Worm (Caenorhabditis elegans): ENCODE data around the gene col-40.

The col-40 gene

DNA sequence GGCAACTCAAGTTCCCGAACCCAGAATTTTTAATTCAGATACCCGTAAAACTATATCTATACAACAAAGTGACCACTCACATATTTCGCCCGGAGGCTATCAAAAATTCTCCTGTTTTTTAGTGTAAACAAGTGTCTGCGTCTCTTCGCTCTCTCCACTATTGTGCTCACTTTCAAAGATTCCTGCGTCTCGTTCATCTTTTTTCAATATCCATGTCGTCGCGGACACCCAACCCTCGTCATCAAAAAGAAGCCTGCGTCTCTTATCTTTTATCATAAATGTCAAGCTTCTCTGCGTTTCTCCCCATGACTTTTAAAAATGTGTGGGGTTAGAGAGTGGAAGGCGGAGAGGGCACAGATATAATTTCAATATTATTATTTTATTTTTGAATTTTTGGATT lies 21.9 kb downstream of the col-40 start (continued):
- TF ChIP-seq dpl-1 (GFP tag; optimal IDR thresholded peaks at IDR 0.05) (peak in 1 of 3 experiments; percentile 35), fos-1 (tag; optimal IDR thresholded peaks at IDR 0.05) (peak; percentile 40), rnt-1 (tag; optimal IDR thresholded peaks at IDR 0.05) (peak; percentile 77), C04F5.9 (tag; optimal IDR thresholded peaks at IDR 0.05) (no peak), nhr-47 (tag; optimal IDR thresholded peaks at IDR 0.05) (peak; percentile 65), blmp-1 (tag; optimal IDR thresholded peaks at IDR 0.05) (peak; percentile 23), dsc-1 (tag; optimal IDR thresholded peaks at IDR 0.05) (peak; percentile 76), fkh-8 (tag; optimal IDR thresholded peaks at IDR 0.05) (peak; percentile 46), lin-14 (GFP tag; optimal IDR thresholded peaks at IDR 0.05) (peak; percentile 91), pag-3 (tag; optimal IDR thresholded peaks at IDR 0.05; ENCODE audit: borderline replicate concordance, insufficient read depth) (no peak), vab-15 (tag; optimal IDR thresholded peaks at IDR 0.05) (no peak), ets-5 (GFP tag; IDR thresholded peaks at IDR 0.05) (no peak), swsn-7 (tag; optimal IDR thresholded peaks at IDR 0.05) (peak; percentile 62), nhr-11 (tag; optimal IDR thresholded peaks at IDR 0.05) (peak; percentile 61), unc-98 (GFP tag; IDR thresholded peaks at IDR 0.05) (no peak), mef-2 (tag; optimal IDR thresholded peaks at IDR 0.05) (peak; percentile 61), unc-130 (tag; optimal IDR thresholded peaks at IDR 0.05) (peak; percentile 8), elt-2 (tag; optimal IDR thresholded peaks at IDR 0.05) (no peak), nhr-71 (tag; optimal IDR thresholded peaks at IDR 0.05) (peak; percentile 88), unc-86 (tag; optimal IDR thresholded peaks at IDR 0.05) (peak; percentile 22), nhr-76 (tag; optimal IDR thresholded peaks at IDR 0.05) (no peak), aha-1 (tag; optimal IDR thresholded peaks at IDR 0.05) (no peak), nhr-19 (GFP tag; conservative IDR thresholded peaks at IDR 0.05) (peak; percentile 60), egl-27 (tag; optimal IDR thresholded peaks at IDR 0.05) (peak in 1 of 2 experiments; percentile 16), nhr-20 (tag; optimal IDR thresholded peaks at IDR 0.05) (peak; percentile 61), sox-4 (tag; optimal IDR thresholded peaks at IDR 0.05) (no peak)

DNA sequence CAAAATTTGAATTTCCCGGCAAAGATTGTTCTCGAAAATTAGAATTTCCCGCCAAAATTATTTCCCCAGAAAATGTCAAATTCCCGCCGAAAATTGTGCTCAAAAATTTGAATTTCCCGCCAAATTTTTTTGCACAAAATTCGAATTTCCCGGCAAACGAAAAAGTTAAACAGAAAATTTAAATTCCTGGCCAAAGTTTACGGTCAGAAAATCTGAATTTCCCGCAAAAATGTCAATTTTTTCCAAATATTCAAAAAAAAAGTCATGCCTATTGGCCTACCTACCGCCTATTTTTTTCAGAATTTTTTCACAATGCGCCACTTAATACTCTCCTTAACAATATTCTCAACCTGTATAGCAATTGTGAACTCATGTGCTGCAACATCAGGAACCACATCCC lies 23.9 kb downstream of the col-40 start, which contains the start of gene K02E7.1:
Gene K02E7.1, plus strand, starts transcription at position 301 of the 400 bp plus-strand sequence.
- no peak for TF ChIP-seq mab-9 (GFP tag; IDR thresholded peaks at IDR 0.05)
- no peak for TF ChIP-seq hpl-2 (GFP tag; optimal IDR thresholded peaks at IDR 0.05)
- TF ChIP-seq ceh-8 (GFP tag; optimal IDR thresholded peaks at IDR 0.05): no peak
- no peak for TF ChIP-seq nhr-237 (tag; optimal IDR thresholded peaks at IDR 0.05)
- no peak for TF ChIP-seq skn-1 (tag; optimal IDR thresholded peaks at IDR 0.05)
- no peak for TF ChIP-seq C04F5.9 (tag; optimal IDR thresholded peaks at IDR 0.05)
- no peak for TF ChIP-seq elt-2 (tag; optimal IDR thresholded peaks at IDR 0.05)
- no peak for TF ChIP-seq nhr-77 (tag; optimal IDR thresholded peaks at IDR 0.05)
- TF ChIP-seq hlh-4 (tag; optimal IDR thresholded peaks at IDR 0.05): no peak
- no peak for TF ChIP-seq blmp-1 (tag; optimal IDR thresholded peaks at IDR 0.05)
- TF ChIP-seq dsc-1 (tag; optimal IDR thresholded peaks at IDR 0.05): no peak
- no peak for TF ChIP-seq pqm-1 (tag; optimal IDR thresholded peaks at IDR 0.05)

DNA sequence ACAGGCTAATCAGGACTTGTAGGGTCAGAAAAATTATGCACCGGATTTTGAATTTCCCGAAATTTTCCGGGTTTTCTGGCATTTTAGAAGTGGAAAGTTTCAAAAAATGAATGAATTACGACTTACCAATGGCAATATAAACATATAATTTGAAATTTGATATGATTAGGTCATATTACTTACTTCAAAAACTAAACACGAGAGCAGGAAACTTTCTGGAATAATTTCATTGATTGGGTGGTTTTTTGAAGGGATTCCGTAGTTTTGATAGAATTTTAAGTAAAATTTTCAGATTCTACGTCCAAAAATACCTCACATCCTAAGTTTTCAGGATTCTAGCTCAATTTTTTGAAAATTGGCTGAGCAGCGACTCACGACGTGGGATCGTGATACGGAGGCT lies 31.3 kb downstream of the col-40 start, which contains the start of gene K02E7.11:
Gene K02E7.11, minus strand, starts transcription at position 101 of the 400 bp plus-strand sequence.
- TF ChIP-seq ama-1 (optimal IDR thresholded peaks at IDR 0.05): no peak
- no peak for TF ChIP-seq egl-27 (tag; optimal IDR thresholded peaks at IDR 0.05)
- no peak for TF ChIP-seq irx-1 (tag; optimal IDR thresholded peaks at IDR 0.05)
- TF ChIP-seq ceh-90 (tag; optimal IDR thresholded peaks at IDR 0.05): no peak
- TF ChIP-seq sup-37 (GFP tag; optimal IDR thresholded peaks at IDR 0.05): no peak
- TF ChIP-seq vab-15 (tag; optimal IDR thresholded peaks at IDR 0.05): no peak
- TF ChIP-seq fkh-4 (tag; optimal IDR thresholded peaks at IDR 0.05; ENCODE audit: borderline replicate concordance): no peak
- TF ChIP-seq lir-3 (tag; optimal IDR thresholded peaks at IDR 0.05; ENCODE audit: poor library complexity): no peak
- TF ChIP-seq zip-4 (GFP tag; optimal IDR thresholded peaks at IDR 0.05): no peak
- no peak for TF ChIP-seq efl-1 (optimal IDR thresholded peaks at IDR 0.05)
- TF ChIP-seq efl-1 (GFP tag; optimal IDR thresholded peaks at IDR 0.05 in 1 of 2): no peak
- TF ChIP-seq nhr-90 (tag; optimal IDR thresholded peaks at IDR 0.05; ENCODE audit: poor library complexity): no peak
- TF ChIP-seq ceh-63 (GFP tag; optimal IDR thresholded peaks at IDR 0.05): no peak
- no peak for TF ChIP-seq nhr-47 (tag; optimal IDR thresholded peaks at IDR 0.05)
- no peak for TF ChIP-seq nhr-28 (tag; optimal IDR thresholded peaks at IDR 0.05)
- no peak for TF ChIP-seq lin-14 (GFP tag; optimal IDR thresholded peaks at IDR 0.05)
- no peak for TF ChIP-seq tlp-1 (tag; optimal IDR thresholded peaks at IDR 0.05)
- TF ChIP-seq aha-1 (tag; optimal IDR thresholded peaks at IDR 0.05): no peak
- TF ChIP-seq mdl-1 (tag; optimal IDR thresholded peaks at IDR 0.05): no peak
